Fruit fly (Drosophila melanogaster) whole organism, embryonic: ENCODE results near the gene Elp3.
A peak's percentile ranks its signal among the peaks of the same experiment; 100 is the strongest.

Experiments used
- CG10267 ChIP-seq: fragments of 200-800 bp; sonication (Bioruptor generic); optimal IDR thresholded peaks from 2 replicates; lab custom pipeline; 2018; ENCODE audit warnings: missing biosample characterization, mild to moderate bottlenecking, missing genetic modification characterization, moderate library complexity
- CG10431 ChIP-seq: fragments of 200-800 bp; sonication (Bioruptor generic); optimal IDR thresholded peaks from 3 replicates; lab custom pipeline; 2018; ENCODE audit warnings: missing biosample characterization, mild to moderate bottlenecking, missing genetic modification characterization
- CG10979 ChIP-seq: fragments of 200-800 bp; sonication (Bioruptor generic); optimal IDR thresholded peaks from 2 replicates; lab custom pipeline; 2018; ENCODE audit warnings: missing biosample characterization, mild to moderate bottlenecking, missing genetic modification characterization, moderate library complexity
- CG11398 ChIP-seq: fragments of 200-800 bp; sonication (Bioruptor generic); optimal IDR thresholded peaks from 2 replicates; lab custom pipeline; 2016; ENCODE audit warnings: missing biosample characterization, missing genetic modification characterization
- CG11504 ChIP-seq: fragments of 200-800 bp; sonication (Bioruptor generic); optimal IDR thresholded peaks from 3 replicates; lab custom pipeline; 2019; ENCODE audit warnings: missing biosample characterization, mild to moderate bottlenecking, missing genetic modification characterization, moderate library complexity
- CG13296 ChIP-seq: fragments of 200-800 bp; sonication (Bioruptor generic); optimal IDR thresholded peaks from 3 replicates; lab custom pipeline; 2018; ENCODE audit warnings: missing biosample characterization, mild to moderate bottlenecking, missing genetic modification characterization
- CG13424 ChIP-seq: fragments of 200-800 bp; sonication (Bioruptor generic); optimal IDR thresholded peaks from 2 replicates; lab custom pipeline; 2019; ENCODE audit warnings: missing biosample characterization, mild to moderate bottlenecking, missing genetic modification characterization, moderate library complexity
- CG1602 ChIP-seq: fragments of 200-800 bp; sonication (Bioruptor generic); optimal IDR thresholded peaks from 3 replicates; lab custom pipeline; 2016; ENCODE audit warnings: missing biosample characterization, missing genetic modification characterization
- CG16813 ChIP-seq: fragments of 200-800 bp; sonication (Bioruptor generic); IDR thresholded peaks from 3 replicates; pipeline ENCODE4 v1.3.6; 2022; ENCODE audit warnings: missing biosample characterization, missing genetic modification characterization; ENCODE audit not compliant: partially characterized antibody
- CG17802 ChIP-seq: fragments of 200-800 bp; sonication (Bioruptor generic); optimal IDR thresholded peaks from 2 replicates; lab custom pipeline; 2018; ENCODE audit warnings: missing biosample characterization, mild to moderate bottlenecking, missing genetic modification characterization, moderate library complexity
- CG18476 ChIP-seq: fragments of 200-800 bp; sonication (Bioruptor generic); optimal IDR thresholded peaks from 2 replicates; lab custom pipeline; 2016; ENCODE audit warnings: missing biosample characterization, mild to moderate bottlenecking, missing genetic modification characterization
- CG30020 ChIP-seq: fragments of 200-800 bp; optimal IDR thresholded peaks from 2 replicates; lab custom pipeline; 2019; ENCODE audit warnings: missing biosample characterization, mild to moderate bottlenecking, missing genetic modification characterization, moderate library complexity
- CG31441 ChIP-seq: fragments of 200-800 bp; sonication (Bioruptor generic); IDR thresholded peaks from 2 replicates; pipeline ENCODE4 v1.3.6; 2022; ENCODE audit warnings: missing biosample characterization, missing genetic modification characterization
- CG32772 ChIP-seq: fragments of 200-800 bp; sonication (Bioruptor generic); IDR thresholded peaks from 2 replicates; pipeline ENCODE4 v1.3.6; 2022; ENCODE audit warnings: missing biosample characterization, missing genetic modification characterization
- CG3726 ChIP-seq: fragments of 200-800 bp; sonication (Bioruptor generic); IDR thresholded peaks from 3 replicates; pipeline ENCODE4, ENCODE4 v1.3.6; 2022; ENCODE audit warnings: missing biosample characterization, missing genetic modification characterization
- CG43689 ChIP-seq: fragments of 200-800 bp; sonication (Bioruptor generic); IDR thresholded peaks from 2 replicates; pipeline ENCODE4 v1.3.6; 2022; ENCODE audit warnings: missing biosample characterization, missing genetic modification characterization
- CG4820 ChIP-seq: fragments of 200-800 bp; sonication (Bioruptor generic); optimal IDR thresholded peaks from 3 replicates; lab custom pipeline; 2016; ENCODE audit warnings: missing biosample characterization, missing genetic modification characterization
- CG6272 ChIP-seq: fragments of 200-800 bp; sonication (Bioruptor generic); IDR thresholded peaks from 2 replicates; pipeline ENCODE4 v1.3.6; 2022; ENCODE audit warnings: missing biosample characterization, missing genetic modification characterization
- CG7963 ChIP-seq: fragments of 200-800 bp; sonication (Bioruptor generic); IDR thresholded peaks from 3 replicates; pipeline ENCODE4 v1.3.6; 2022; ENCODE audit warnings: missing biosample characterization, missing genetic modification characterization; ENCODE audit not compliant: partially characterized antibody
- CG9609 ChIP-seq: fragments of 200-800 bp; sonication (Bioruptor generic); optimal IDR thresholded peaks from 3 replicates; lab custom pipeline; 2016; ENCODE audit warnings: missing biosample characterization, missing genetic modification characterization
- Chrac-16 ChIP-seq: fragments of 200-800 bp; sonication (Bioruptor generic); optimal IDR thresholded peaks from 3 replicates; lab custom pipeline; 2016; ENCODE audit warnings: missing biosample characterization, missing genetic modification characterization
- ERR ChIP-seq: fragments of 200-800 bp; sonication (Bioruptor generic); optimal IDR thresholded peaks from 2 replicates; lab custom pipeline; 2016; ENCODE audit warnings: missing biosample characterization, missing genetic modification characterization
- Fer3 ChIP-seq: fragments of 200-800 bp; sonication (Bioruptor generic); optimal IDR thresholded peaks from 2 replicates; lab custom pipeline; 2018; ENCODE audit warnings: missing biosample characterization, mild to moderate bottlenecking, missing genetic modification characterization, moderate library complexity
- HmgZ ChIP-seq: fragments of 200-800 bp; sonication (Bioruptor generic); optimal IDR thresholded peaks from 2 replicates; lab custom pipeline; 2018; ENCODE audit warnings: missing biosample characterization, mild to moderate bottlenecking, missing genetic modification characterization
- Hr51 ChIP-seq, 2 experiments: fragments of 200-800 bp; sonication (Bioruptor generic); optimal IDR thresholded peaks; 2 replicates in 1 of 2; 3 replicates in 1 of 2; lab custom pipeline; 2016 to 2018; ENCODE audit warnings: missing biosample characterization in 2 of 2, missing genetic modification characterization in 2 of 2, mild to moderate bottlenecking in 1 of 2, moderate library complexity in 1 of 2
- Kr ChIP-seq: fragments of 200-800 bp; sonication (Bioruptor generic); optimal IDR thresholded peaks from 2 replicates; lab custom pipeline; 2017; ENCODE audit warnings: missing biosample characterization, mild to moderate bottlenecking, missing genetic modification characterization
- Mes4 ChIP-seq: fragments of 200-800 bp; sonication (Bioruptor generic); optimal IDR thresholded peaks from 2 replicates; lab custom pipeline; 2016; ENCODE audit warnings: missing biosample characterization, missing genetic modification characterization
- Mrtf ChIP-seq: fragments of 200-800 bp; sonication (Bioruptor generic); IDR thresholded peaks from 3 replicates; pipeline ENCODE4 v1.3.6; 2022; ENCODE audit warnings: missing biosample characterization, missing genetic modification characterization
- Oaz ChIP-seq: fragments of 200-800 bp; sonication (Bioruptor generic); IDR thresholded peaks from 2 replicates; pipeline ENCODE4 v1.3.6; 2022; ENCODE audit warnings: missing biosample characterization, missing genetic modification characterization
- Poxn ChIP-seq: fragments of 200-800 bp; sonication (Bioruptor generic); IDR thresholded peaks from 2 replicates; pipeline ENCODE4 v1.3.6; 2022; ENCODE audit warnings: missing biosample characterization, missing genetic modification characterization
- Rfx ChIP-seq: fragments of 200-800 bp; sonication (Bioruptor generic); IDR thresholded peaks from 2 replicates; pipeline ENCODE4 v1.3.6; 2022; ENCODE audit warnings: missing biosample characterization, missing genetic modification characterization
- Sin3A ChIP-seq: fragments of >200 bp; optimal IDR thresholded peaks from 2 replicates; lab custom pipeline; 2018
- Taf1 ChIP-seq: fragments of 200-800 bp; sonication (Bioruptor generic); IDR thresholded peaks from 2 replicates; pipeline ENCODE4 v1.3.6; 2022; ENCODE audit warnings: missing biosample characterization, missing genetic modification characterization
- amos ChIP-seq: fragments of 200-800 bp; sonication (Bioruptor generic); IDR thresholded peaks from 2 replicates; pipeline ENCODE4 v1.3.6; 2022; ENCODE audit warnings: missing biosample characterization, missing genetic modification characterization; ENCODE audit not compliant: partially characterized antibody
- aop ChIP-seq: fragments of 200-800 bp; sonication (Bioruptor generic); IDR thresholded peaks from 2 replicates; pipeline ENCODE4 v1.3.6; 2022; ENCODE audit warnings: missing biosample characterization, missing genetic modification characterization
- ap ChIP-seq: fragments of 200-800 bp; sonication (Bioruptor generic); IDR thresholded peaks from 2 replicates; pipeline ENCODE4 v1.3.6; 2022; ENCODE audit warnings: missing biosample characterization, missing genetic modification characterization
- ash1 ChIP-seq: fragments of 200-800 bp; sonication (Bioruptor generic); optimal IDR thresholded peaks from 2 replicates; lab custom pipeline; 2018; ENCODE audit warnings: missing biosample characterization, mild to moderate bottlenecking, missing genetic modification characterization
- btn ChIP-seq: fragments of 200-800 bp; sonication (Bioruptor generic); optimal IDR thresholded peaks from 2 replicates; lab custom pipeline; 2016; ENCODE audit warnings: missing biosample characterization, missing genetic modification characterization
- da ChIP-seq: fragments of 200-800 bp; sonication (Bioruptor generic); optimal IDR thresholded peaks from 2 replicates; lab custom pipeline; 2016; ENCODE audit warnings: missing biosample characterization, missing genetic modification characterization
- ems ChIP-seq: fragments of 200-800 bp; sonication (Bioruptor generic); optimal IDR thresholded peaks from 3 replicates; lab custom pipeline; 2016; ENCODE audit warnings: missing biosample characterization, missing genetic modification characterization
- eyg ChIP-seq: fragments of 200-800 bp; sonication (Bioruptor generic); optimal IDR thresholded peaks from 3 replicates; lab custom pipeline; 2016; ENCODE audit warnings: missing biosample characterization, missing genetic modification characterization
- grn ChIP-seq: fragments of 200-800 bp; sonication (Bioruptor generic); optimal IDR thresholded peaks from 3 replicates; lab custom pipeline; 2017; ENCODE audit warnings: missing biosample characterization, missing genetic modification characterization
- gt ChIP-seq: fragments of 200-800 bp; sonication (Bioruptor generic); IDR thresholded peaks from 2 replicates; pipeline ENCODE4 v1.3.6; 2022; ENCODE audit warnings: missing biosample characterization, missing genetic modification characterization
- ind ChIP-seq: fragments of 200-800 bp; sonication (Bioruptor generic); optimal IDR thresholded peaks from 3 replicates; lab custom pipeline; 2016; ENCODE audit warnings: missing biosample characterization, missing genetic modification characterization
- insv ChIP-seq, 2 experiments: fragments of 200-800 bp; sonication (Bioruptor generic); optimal IDR thresholded peaks; 3 replicates each; lab custom pipeline; 2016 to 2018; ENCODE audit warnings: missing biosample characterization in 2 of 2, missing genetic modification characterization in 2 of 2
- kni ChIP-seq: fragments of 200-800 bp; sonication (Bioruptor generic); optimal IDR thresholded peaks from 3 replicates; lab custom pipeline; 2017; ENCODE audit warnings: mild to moderate bottlenecking, missing biosample characterization, missing genetic modification reagents, missing genetic modification characterization
- lab ChIP-seq: fragments of 200-800 bp; sonication (Bioruptor generic); optimal IDR thresholded peaks from 3 replicates; lab custom pipeline; 2017; ENCODE audit warnings: missing biosample characterization, missing genetic modification characterization, mild to moderate bottlenecking, moderate library complexity, missing genetic modification reagents
- org-1 ChIP-seq: fragments of 200-800 bp; sonication (Bioruptor generic); optimal IDR thresholded peaks from 2 replicates; lab custom pipeline; 2017; ENCODE audit warnings: missing biosample characterization, missing genetic modification characterization
- pfk ChIP-seq: fragments of 200-800 bp; sonication (Bioruptor generic); optimal IDR thresholded peaks from 2 replicates; lab custom pipeline; 2018; ENCODE audit warnings: missing biosample characterization, mild to moderate bottlenecking, missing genetic modification characterization, moderate library complexity
- sim ChIP-seq: fragments of 200-800 bp; sonication (Bioruptor generic); IDR thresholded peaks from 2 replicates; pipeline ENCODE4 v1.3.6; 2022; ENCODE audit warnings: missing biosample characterization, missing genetic modification characterization
- slp2 ChIP-seq: fragments of 200-800 bp; sonication (Bioruptor generic); optimal IDR thresholded peaks from 2 replicates; lab custom pipeline; 2016; ENCODE audit warnings: missing biosample characterization, missing genetic modification characterization
- tin ChIP-seq: fragments of 200-800 bp; sonication (Bioruptor generic); optimal IDR thresholded peaks from 3 replicates; lab custom pipeline; 2016; ENCODE audit warnings: missing biosample characterization, missing genetic modification characterization
- unpg ChIP-seq: fragments of 200-800 bp; sonication (Bioruptor generic); optimal IDR thresholded peaks from 3 replicates; lab custom pipeline; 2018; ENCODE audit warnings: missing biosample characterization, mild to moderate bottlenecking, missing genetic modification characterization, moderate library complexity

The Elp3 gene

DNA sequence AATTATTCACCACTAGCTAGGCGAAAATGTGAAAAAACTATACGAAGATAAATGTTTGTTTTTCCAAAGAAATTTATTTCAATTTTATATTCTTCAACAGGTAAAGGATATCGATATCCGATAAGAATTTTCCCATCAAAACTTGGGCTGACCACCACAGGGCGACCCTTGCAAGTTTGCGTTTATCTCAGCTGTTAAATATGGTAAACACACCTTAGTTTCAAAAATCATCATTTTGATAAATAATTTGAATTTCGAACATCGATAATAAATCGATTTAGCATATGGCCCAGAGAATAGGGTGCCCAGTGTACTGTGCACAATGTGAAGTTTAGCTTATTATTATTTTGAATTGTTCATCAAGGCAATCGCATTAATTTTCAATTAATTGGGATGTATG, 18.8 kb downstream of the Elp3 start, which contains the start of the genes CG15443 and Paris (continued):
- peak; percentile 16 for TF ChIP-seq Chrac-16
- no peak for TF ChIP-seq org-1 (GFP tag; lab: Kevin White, UChicago)
- TF ChIP-seq CG9609 (GFP tag; lab: Kevin White, UChicago) = no peak
- peak; percentile 36 for TF ChIP-seq pfk (GFP tag; lab: Kevin White, UChicago)
- TF ChIP-seq ind (GFP tag; lab: Kevin White, UChicago) = no peak
- TF ChIP-seq Sin3A (lab: Kevin White, UChicago) = no peak
- no peak for TF ChIP-seq CG11504 (tag; lab: Kevin White, UChicago)
- TF ChIP-seq CG16813 (GFP tag; lab: Robert Waterston, UW) = peak; percentile 77
- TF ChIP-seq gt (GFP tag; lab: Robert Waterston, UW) = no peak
- TF ChIP-seq Mrtf (GFP tag; lab: Robert Waterston, UW) = no peak
- TF ChIP-seq HmgZ (tag; lab: Kevin White, UChicago) = peak; percentile 9
- TF ChIP-seq ERR (GFP tag; lab: Kevin White, UChicago) = no peak
- TF ChIP-seq unpg (GFP tag; lab: Kevin White, UChicago) = no peak
- TF ChIP-seq CG1602 (GFP tag; lab: Kevin White, UChicago) = no peak
- no peak for TF ChIP-seq da (GFP tag; lab: Kevin White, UChicago)
- TF ChIP-seq CG13296 (GFP tag; lab: Kevin White, UChicago) = peak; percentile 60
- peak; percentile 31; the same call in 1 of the 2 replicates for TF ChIP-seq Rfx (GFP tag; lab: Robert Waterston, UW)
- TF ChIP-seq CG11398 (GFP tag; lab: Kevin White, UChicago) = no peak
- no peak for TF ChIP-seq slp2
- TF ChIP-seq CG30020 (tag; lab: Kevin White, UChicago) = peak; percentile 77
- no peak for TF ChIP-seq insv (GFP tag; optimal IDR thresholded peaks at IDR 0.05; lab: Kevin White, UChicago)
- TF ChIP-seq aop = no peak
- peak; percentile 15 for TF ChIP-seq Fer3 (tag; lab: Kevin White, UChicago)
- peak; percentile 90 for TF ChIP-seq CG7963 (GFP tag; lab: Robert Waterston, UW)
- TF ChIP-seq CG13424 (tag; lab: Kevin White, UChicago) = peak; percentile 6
- TF ChIP-seq CG17802 (tag; lab: Kevin White, UChicago) = no peak
- no peak for TF ChIP-seq btn (GFP tag; lab: Kevin White, UChicago)
- TF ChIP-seq CG43689 (GFP tag; lab: Robert Waterston, UW) = no peak
- TF ChIP-seq Mes4 = no peak
- no peak for TF ChIP-seq grn
- peak; percentile 65 for TF ChIP-seq amos (GFP tag; lab: Robert Waterston, UW)
- TF ChIP-seq ash1 = no peak
- TF ChIP-seq CG10267 (tag; lab: Kevin White, UChicago) = peak; percentile 16
- TF ChIP-seq CG4820 (GFP tag; lab: Kevin White, UChicago) = no peak
- no peak for TF ChIP-seq tin (GFP tag; lab: Kevin White, UChicago)
- peak; percentile 11 to 18 for TF ChIP-seq Hr51 (GFP tag; optimal IDR thresholded peaks at IDR 0.05; lab: Kevin White, UChicago)
- TF ChIP-seq CG10979 = no peak
- no peak for TF ChIP-seq Poxn
- no peak for TF ChIP-seq CG18476
- no peak for TF ChIP-seq Kr
- no peak for TF ChIP-seq CG31441 (GFP tag; lab: Robert Waterston, UW)
- no peak for TF ChIP-seq sim
- no peak for TF ChIP-seq CG6272 (GFP tag; lab: Robert Waterston, UW)
- peak; percentile 35 for TF ChIP-seq lab (GFP tag; lab: Kevin White, UChicago)
- no peak for TF ChIP-seq eyg
- no peak for TF ChIP-seq Taf1 (GFP tag; lab: Robert Waterston, UW)
- TF ChIP-seq CG32772 (GFP tag; lab: Robert Waterston, UW) = no peak
- TF ChIP-seq CG10431 (GFP tag; lab: Kevin White, UChicago) = peak; percentile 3
- no peak for TF ChIP-seq Oaz (GFP tag; lab: Robert Waterston, UW)
- no peak for TF ChIP-seq kni (GFP tag; lab: Kevin White, UChicago)
- no peak for TF ChIP-seq CG3726 (GFP tag; lab: Robert Waterston, UW)
- no peak for TF ChIP-seq ems
- no peak for TF ChIP-seq ap (GFP tag; lab: Robert Waterston, UW)
